Worm (Caenorhabditis elegans) whole organism, L4/young adult: Measurements from ENCODE around the gene F28H7.3.

ENCODE experiments used
- W03F9.2 ChIP-seq: fragments of 150-350 bp; optimal IDR thresholded peaks from 2 replicates; lab custom pipeline; 2014; ENCODE audit warnings: missing biosample characterization, missing genetic modification characterization
- dao-5 ChIP-seq: sonication (generic microtip); optimal IDR thresholded peaks from 2 replicates; lab custom pipeline; 2016; ENCODE audit warnings: missing genotype, missing genetic modification characterization, moderate library complexity, missing compliant biosample characterization
- him-1 ChIP-seq: sonication (generic microtip); optimal IDR thresholded peaks from 2 replicates; lab custom pipeline; 2016; ENCODE audit warnings: missing genotype, missing genetic modification reagents, missing genetic modification characterization, missing compliant biosample characterization

DNA sequence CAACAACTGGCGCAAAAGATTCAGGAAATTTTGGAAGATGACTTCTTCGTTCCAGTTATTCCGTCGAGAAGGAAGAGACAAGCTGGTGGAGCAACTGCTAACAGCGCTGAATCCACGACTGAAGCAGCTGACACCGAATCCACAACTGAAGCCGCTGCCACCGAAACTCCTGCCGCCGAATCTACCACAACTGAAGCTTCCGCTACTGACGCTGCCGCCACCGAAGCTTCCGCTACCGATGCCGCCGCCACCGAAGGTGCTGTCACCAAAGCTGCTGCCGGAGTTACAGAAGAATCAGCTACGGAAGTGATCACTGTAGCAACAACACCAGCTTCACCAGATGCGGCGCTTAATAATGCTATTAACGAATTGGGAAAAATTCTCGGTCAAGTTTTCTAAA is 43.9 kb upstream of the F28H7.3 start:
- TF ChIP-seq him-1 (tag; lab: Kevin White, UChicago), result no peak
- TF ChIP-seq W03F9.2 (tag; lab: Kevin White, UChicago), result no peak
- no peak for TF ChIP-seq dao-5 (tag; lab: Kevin White, UChicago)
